Worm (Caenorhabditis elegans) whole organism, L2 larva: Measurements from ENCODE around the gene acbp-8.

Source experiments
- C34F6.9 ChIP-seq: fragments of 150-350 bp; optimal IDR thresholded peaks from 2 replicates; lab custom pipeline; 2014; ENCODE audit warnings: missing biosample characterization, missing genetic modification characterization
- F13H6.1 ChIP-seq: sonication (generic microtip); optimal IDR thresholded peaks from 2 replicates; lab custom pipeline; 2016; ENCODE audit warnings: missing genetic modification characterization, missing compliant biosample characterization
- R02D3.7 ChIP-seq: fragments of 150-350 bp; optimal IDR thresholded peaks from 2 replicates; lab custom pipeline; 2014; ENCODE audit warnings: missing biosample characterization, missing genetic modification characterization
- Y55F3AM.14 ChIP-seq: fragments of 200-800 bp; sonication (Bioruptor generic); optimal IDR thresholded peaks from 2 replicates; lab custom pipeline; 2018; ENCODE audit warnings: mild to moderate bottlenecking, missing genetic modification characterization, missing compliant biosample characterization
- ZK546.5 ChIP-seq: sonication (generic microtip); optimal IDR thresholded peaks from 2 replicates; lab custom pipeline; 2017; ENCODE audit warnings: missing biosample characterization, missing genetic modification characterization
- alr-1 ChIP-seq: fragments of 150-350 bp; optimal IDR thresholded peaks from 2 replicates; lab custom pipeline; 2014; ENCODE audit warnings: missing biosample characterization, missing genetic modification characterization
- aly-2 ChIP-seq: fragments of 150-350 bp; optimal IDR thresholded peaks from 2 replicates; lab custom pipeline; 2014; ENCODE audit warnings: missing biosample characterization, missing genetic modification characterization
- ama-1 ChIP-seq: fragments of 150-350 bp; optimal IDR thresholded peaks from 2 replicates; lab custom pipeline; 2018; ENCODE audit warnings: inconsistent platforms
- blmp-1 ChIP-seq: sonication (generic microtip); optimal IDR thresholded peaks from 2 replicates; lab custom pipeline; 2017; ENCODE audit warnings: missing genetic modification characterization, mild to moderate bottlenecking, missing compliant biosample characterization, antibody characterized with exemption, moderate library complexity; ENCODE audit not compliant: insufficient read depth
- ceh-16 ChIP-seq: fragments of 150-350 bp; optimal IDR thresholded peaks from 2 replicates; lab custom pipeline; 2014; ENCODE audit warnings: missing biosample characterization, missing genetic modification characterization
- ceh-82 ChIP-seq: fragments of 150-350 bp; optimal IDR thresholded peaks from 2 replicates; lab custom pipeline; 2014; ENCODE audit warnings: missing biosample characterization, missing genetic modification characterization
- crh-2 ChIP-seq: sonication (generic microtip); optimal IDR thresholded peaks from 2 replicates; lab custom pipeline; 2017; ENCODE audit warnings: missing biosample characterization, missing genetic modification characterization
- dmd-4 ChIP-seq: sonication (generic microtip); optimal IDR thresholded peaks from 2 replicates; lab custom pipeline; 2017; ENCODE audit warnings: missing biosample characterization, missing genetic modification characterization
- egl-27 ChIP-seq: sonication (generic microtip); optimal IDR thresholded peaks from 3 replicates; lab custom pipeline; 2017; ENCODE audit warnings: missing biosample characterization, missing genetic modification reagents, missing genetic modification characterization
- elt-1 ChIP-seq: fragments of 150-350 bp; optimal IDR thresholded peaks from 2 replicates; lab custom pipeline; 2014; ENCODE audit warnings: missing biosample characterization, missing genetic modification characterization
- elt-3 ChIP-seq: sonication (generic microtip); optimal IDR thresholded peaks from 2 replicates; lab custom pipeline; 2017; ENCODE audit warnings: missing biosample characterization, missing genetic modification characterization
- fos-1 ChIP-seq: fragments of 150-350 bp; optimal IDR thresholded peaks from 2 replicates; lab custom pipeline; 2014; ENCODE audit warnings: missing biosample characterization, missing genetic modification characterization
- gmeb-1 ChIP-seq: fragments of 150-350 bp; optimal IDR thresholded peaks from 2 replicates; lab custom pipeline; 2014; ENCODE audit warnings: missing biosample characterization, missing genetic modification characterization
- lin-11 ChIP-seq: fragments of 150-350 bp; sonication (generic microtip); optimal IDR thresholded peaks from 2 replicates; lab custom pipeline; 2014; ENCODE audit warnings: missing biosample characterization, missing genetic modification characterization, inconsistent platforms, mixed read lengths
- lin-13 ChIP-seq: fragments of 150-350 bp; optimal IDR thresholded peaks from 2 replicates; lab custom pipeline; 2014; ENCODE audit warnings: missing biosample characterization, missing genetic modification reagents, missing genetic modification characterization
- lin-39 ChIP-seq: fragments of 150-350 bp; optimal IDR thresholded peaks from 2 replicates; lab custom pipeline; 2014; ENCODE audit warnings: missing biosample characterization, missing genetic modification reagents, missing genetic modification characterization
- lsy-2 ChIP-seq, 2 experiments: fragments of 150-350 bp in 1 of 2; sonication (generic microtip) in 1 of 2; optimal IDR thresholded peaks; 2 replicates each; lab custom pipeline; 2014 to 2017; ENCODE audit warnings: missing biosample characterization in 2 of 2, missing genetic modification characterization in 2 of 2
- mab-5 ChIP-seq: fragments of 150-350 bp; optimal IDR thresholded peaks from 2 replicates; lab custom pipeline; 2014; ENCODE audit warnings: missing biosample characterization, missing genetic modification characterization
- mbf-1 ChIP-seq: sonication (generic microtip); optimal IDR thresholded peaks from 2 replicates; lab custom pipeline; 2017; ENCODE audit warnings: missing biosample characterization, missing genetic modification characterization
- mdl-1 ChIP-seq, 2 experiments: fragments of 150-350 bp in 1 of 2; sonication (generic microtip) in 1 of 2; optimal IDR thresholded peaks; 2 replicates each; lab custom pipeline; 2017; ENCODE audit warnings: missing biosample characterization in 2 of 2, missing genetic modification characterization in 2 of 2
- nhr-10 ChIP-seq: sonication (generic microtip); optimal IDR thresholded peaks from 2 replicates; lab custom pipeline; 2017; ENCODE audit warnings: missing biosample characterization, missing genetic modification characterization
- nhr-11 ChIP-seq: fragments of 150-350 bp; optimal IDR thresholded peaks from 2 replicates; lab custom pipeline; 2014; ENCODE audit warnings: missing biosample characterization, missing genetic modification characterization
- nhr-12 ChIP-seq: fragments of 150-350 bp; optimal IDR thresholded peaks from 2 replicates; lab custom pipeline; 2014; ENCODE audit warnings: missing biosample characterization, missing genetic modification characterization
- nhr-129 ChIP-seq: fragments of 150-350 bp; optimal IDR thresholded peaks from 2 replicates; lab custom pipeline; 2014; ENCODE audit warnings: missing biosample characterization, missing genetic modification characterization
- nhr-21 ChIP-seq: fragments of 150-350 bp; optimal IDR thresholded peaks from 2 replicates; lab custom pipeline; 2014; ENCODE audit warnings: missing biosample characterization, missing genetic modification characterization
- nhr-23 ChIP-seq: fragments of 150-350 bp; optimal IDR thresholded peaks from 2 replicates; lab custom pipeline; 2014; ENCODE audit warnings: missing biosample characterization, missing genetic modification reagents, missing genetic modification characterization
- nhr-237 ChIP-seq: fragments of 150-350 bp; optimal IDR thresholded peaks from 2 replicates; lab custom pipeline; 2014; ENCODE audit warnings: missing biosample characterization, missing genetic modification characterization
- nhr-25 ChIP-seq: fragments of 150-350 bp; sonication (generic microtip); optimal IDR thresholded peaks from 3 replicates; lab custom pipeline; 2014; ENCODE audit warnings: missing biosample characterization, missing genetic modification characterization
- nhr-6 ChIP-seq: fragments of 150-350 bp; optimal IDR thresholded peaks from 2 replicates; lab custom pipeline; 2014; ENCODE audit warnings: missing biosample characterization, missing genetic modification characterization
- nhr-77 ChIP-seq: fragments of 150-350 bp; optimal IDR thresholded peaks from 2 replicates; lab custom pipeline; 2014; ENCODE audit warnings: missing biosample characterization, missing genetic modification characterization
- peb-1 ChIP-seq: fragments of 150-350 bp; optimal IDR thresholded peaks from 2 replicates; lab custom pipeline; 2014; ENCODE audit warnings: missing biosample characterization, missing genetic modification characterization
- sem-4 ChIP-seq: fragments of 150-350 bp; optimal IDR thresholded peaks from 2 replicates; lab custom pipeline; 2014; ENCODE audit warnings: missing biosample characterization, missing genetic modification reagents, missing genetic modification characterization
- skn-1 ChIP-seq: sonication (generic microtip); optimal IDR thresholded peaks from 2 replicates; lab custom pipeline; 2017; ENCODE audit warnings: missing biosample characterization, missing genetic modification characterization
- sma-3 ChIP-seq: sonication (generic microtip); optimal IDR thresholded peaks from 2 replicates; lab custom pipeline; 2016; ENCODE audit warnings: missing genetic modification reagents, missing genetic modification characterization, missing compliant biosample characterization
- sma-9 ChIP-seq, 2 experiments: fragments of 150-350 bp in 1 of 2; sonication (generic microtip) in 1 of 2; optimal IDR thresholded peaks; 2 replicates each; lab custom pipeline; 2014 to 2016; ENCODE audit warnings: missing genetic modification characterization in 2 of 2, mild to moderate bottlenecking in 1 of 2, missing biosample characterization in 1 of 2, missing compliant biosample characterization in 1 of 2, missing genetic modification reagents in 1 of 2, moderate library complexity in 1 of 2
- snpc-4 ChIP-seq: fragments of 150-350 bp; optimal IDR thresholded peaks from 2 replicates; lab custom pipeline; 2014; ENCODE audit warnings: missing biosample characterization, missing genetic modification characterization
- unc-39 ChIP-seq: fragments of 150-350 bp; optimal IDR thresholded peaks from 2 replicates; lab custom pipeline; 2014; ENCODE audit warnings: missing biosample characterization, missing genetic modification characterization
- unc-55 ChIP-seq: fragments of 150-350 bp; sonication (generic microtip); optimal IDR thresholded peaks from 3 replicates; lab custom pipeline; 2014; ENCODE audit warnings: missing biosample characterization, missing genetic modification reagents, missing genetic modification characterization
- unc-62 ChIP-seq: fragments of 150-350 bp; optimal IDR thresholded peaks from 2 replicates; lab custom pipeline; 2014; ENCODE audit warnings: missing biosample characterization, missing genetic modification reagents, missing genetic modification characterization
- zag-1 ChIP-seq: fragments of 150-350 bp; optimal IDR thresholded peaks from 2 replicates; lab custom pipeline; 2014; ENCODE audit warnings: missing biosample characterization, missing genetic modification characterization
- ztf-1 ChIP-seq: fragments of 200-800 bp; sonication (Bioruptor generic); conservative IDR thresholded peaks from 2 replicates; pipeline ENCODE4 v1.3.6; 2022; ENCODE audit warnings: missing genetic modification characterization, missing compliant biosample characterization
- ztf-11 ChIP-seq: sonication (generic microtip); optimal IDR thresholded peaks from 2 replicates; lab custom pipeline; 2017; ENCODE audit warnings: missing biosample characterization, missing genetic modification characterization
- ztf-4 ChIP-seq: fragments of 150-350 bp; optimal IDR thresholded peaks from 2 replicates; lab custom pipeline; 2014; ENCODE audit warnings: missing biosample characterization, missing genetic modification characterization

The acbp-8 gene

DNA sequence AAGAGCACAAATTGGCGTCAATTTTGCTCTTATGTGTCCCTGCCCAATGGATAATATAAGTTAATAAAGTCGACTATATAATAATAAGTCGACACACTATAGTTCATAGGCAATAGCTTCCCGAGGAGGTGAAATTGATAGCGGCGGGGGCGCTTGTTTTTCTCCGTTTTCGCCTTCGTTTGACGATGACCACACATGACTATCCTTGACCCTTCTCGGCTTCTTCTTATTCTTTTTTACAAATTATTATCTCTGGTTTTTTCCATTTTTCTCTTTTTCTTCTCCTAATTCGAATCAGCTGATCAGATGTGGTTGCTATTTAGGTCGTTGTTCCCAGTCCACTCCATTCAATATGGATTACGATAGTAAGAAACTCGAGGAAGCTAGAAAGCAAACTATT is at the start of gene acbp-8:
TSS of gene acbp-8 (plus strand) at position 324 of the 400 bp plus-strand sequence.
- TF ChIP-seq lin-39 (no peak), nhr-129 (tag; lab: Kevin White, UChicago) (no peak), nhr-21 (tag; lab: Kevin White, UChicago) (peak; percentile 9), blmp-1 (tag; lab: Kevin White, UChicago) (peak; percentile 19)

ce11 chrIII:2586193-2586592 is 42.6 kb upstream of the acbp-8 start, which contains the start of gene gpa-17:
gpa-17 (plus strand) TSS chrIII:2586555.
- TF ChIP-seq ceh-16 (tag; lab: Kevin White, UChicago) (no peak), ztf-4 (tag; lab: Kevin White, UChicago) (no peak), unc-62 (no peak), nhr-129 (tag; lab: Kevin White, UChicago) (peak; percentile 11), nhr-6 (tag; lab: Kevin White, UChicago) (no peak), zag-1 (no peak), fos-1 (tag; lab: Kevin White, UChicago) (peak; percentile 95)

ce11 chrIII:2596984-2597454 is 31.8 kb upstream of the acbp-8 start, which contains the start of gene apb-1:
apb-1 (minus strand) TSS chrIII:2597034.
- TF ChIP-seq peb-1 (tag; lab: Kevin White, UChicago) (no peak), ceh-16 (tag; lab: Kevin White, UChicago) (peak; percentile 33), unc-62 (peak; percentile 36), nhr-77 (tag; lab: Kevin White, UChicago) (peak; percentile 78), lsy-2 (tag; optimal IDR thresholded peaks at IDR 0.05; lab: Kevin White, UChicago) (peak; percentile 92 to 96), mbf-1 (peak; percentile 23), nhr-6 (tag; lab: Kevin White, UChicago) (peak; percentile 77), sem-4 (tag; lab: Kevin White, UChicago) (peak; percentile 86), R02D3.7 (tag; lab: Kevin White, UChicago) (peak; percentile 76), sma-3 (GFP tag; lab: Kevin White, UChicago) (peak; percentile 93), ztf-1 (no peak), ztf-4 (tag; lab: Kevin White, UChicago) (peak; percentile 80), nhr-237 (peak; percentile 48), nhr-11 (no peak), fos-1 (tag; lab: Kevin White, UChicago) (peak; percentile 80), nhr-10 (tag; lab: Kevin White, UChicago) (peak; percentile 65), snpc-4 (tag; lab: Kevin White, UChicago) (peak; percentile 61), nhr-21 (tag; lab: Kevin White, UChicago) (peak; percentile 92), zag-1 (peak; percentile 88), nhr-129 (tag; lab: Kevin White, UChicago) (peak; percentile 78), C34F6.9 (tag; lab: Kevin White, UChicago) (peak; percentile 98), nhr-23 (no peak), alr-1 (tag; lab: Kevin White, UChicago) (no peak), elt-3 (no peak), mab-5 (tag; lab: Kevin White, UChicago) (peak; percentile 95), lin-13 (peak; percentile 93), F13H6.1 (tag; lab: Kevin White, UChicago) (peak; percentile 91), unc-55 (peak; percentile 98), aly-2 (tag; lab: Kevin White, UChicago) (peak; percentile 76), sma-9 (GFP tag; optimal IDR thresholded peaks at IDR 0.05; lab: Kevin White, UChicago) (no peak), sma-9 (tag; optimal IDR thresholded peaks at IDR 0.05; lab: Kevin White, UChicago) (no peak), elt-1 (tag; lab: Kevin White, UChicago) (no peak), ama-1 (peak; percentile 19), nhr-25 (peak; percentile 86), lin-11 (peak; percentile 94), lin-39 (no peak), ZK546.5 (peak; percentile 40), mdl-1 (tag; optimal IDR thresholded peaks at IDR 0.05; lab: Kevin White, UChicago) (peak in 1 of 2 experiments; percentile 69), nhr-12 (tag; lab: Kevin White, UChicago) (no peak), blmp-1 (tag; lab: Kevin White, UChicago) (peak; percentile 68), crh-2 (tag; lab: Kevin White, UChicago) (peak; percentile 94), egl-27 (tag; lab: Kevin White, UChicago) (peak; percentile 92), dmd-4 (peak; percentile 68), skn-1 (tag; lab: Kevin White, UChicago) (no peak), ztf-11 (tag; lab: Kevin White, UChicago) (peak; percentile 22), ceh-82 (tag; lab: Kevin White, UChicago) (peak; percentile 15), Y55F3AM.14 (GFP tag; lab: Kevin White, UChicago) (no peak), gmeb-1 (tag; lab: Kevin White, UChicago) (peak; percentile 91), unc-39 (tag; lab: Kevin White, UChicago) (no peak)
